Worm (Caenorhabditis elegans): ENCODE measurements around the gene Y17G9B.2.
A peak's percentile ranks its signal among the peaks of the same experiment; 100 is the strongest.
"Not testable (repeated sequence)": the region's sequence is repeated elsewhere in the genome, so short reads cannot be mapped to it uniquely, and the experiment has no call there.

Y17G9B.2 gene

ce11 chrIV:4763844-4764243 lies at the start of gene Y17G9B.2:
Gene Y17G9B.2, plus strand, starts transcription at chrIV:4764144.
- no peak for TF ChIP-seq ama-1 (optimal IDR thresholded peaks at IDR 0.05)
- no peak for TF ChIP-seq unc-3 (GFP tag; conservative IDR thresholded peaks at IDR 0.05)
- TF ChIP-seq unc-3 (tag; optimal IDR thresholded peaks at IDR 0.05), result no peak
- TF ChIP-seq Y22D7AL.16 (tag; optimal IDR thresholded peaks at IDR 0.05), result no peak
- no peak for TF ChIP-seq pha-2 (tag; optimal IDR thresholded peaks at IDR 0.05)

- TF ChIP-seq hlh-15, ttx-3, nhr-232 (tag; optimal IDR thresholded peaks at IDR 0.05): not testable (repeated sequence)
Measured at ce11 chrIV:4715785-4716184, 48.2 kb upstream of the Y17G9B.2 start, which contains the start of gene miro-1. Gene miro-1, minus strand, starts transcription at chrIV:4715807.

ce11 chrIV:4723687-4724086 lies 40.3 kb upstream of the Y17G9B.2 start:
- TF ChIP-seq nfya-1 (tag; optimal IDR thresholded peaks at IDR 0.05), result peak; percentile 53
- no peak for TF ChIP-seq lim-6 (tag; optimal IDR thresholded peaks at IDR 0.05)

ce11 chrIV:4724562-4724961 lies 39.4 kb upstream of the Y17G9B.2 start, which contains the start of gene K08F11.1:
Gene K08F11.1, plus strand, starts transcription at chrIV:4724862.
- TF ChIP-seq ceh-24 (tag; optimal IDR thresholded peaks at IDR 0.05), result no peak
- TF ChIP-seq elt-4 (tag; optimal IDR thresholded peaks at IDR 0.05), result no peak
- peak; percentile 4 for TF ChIP-seq nfya-1 (tag; optimal IDR thresholded peaks at IDR 0.05)
- no peak for TF ChIP-seq ahr-1 (tag; optimal IDR thresholded peaks at IDR 0.05)
- TF ChIP-seq ztf-16 (tag; optimal IDR thresholded peaks at IDR 0.05), result no peak
- TF ChIP-seq pha-2 (tag; optimal IDR thresholded peaks at IDR 0.05), result no peak

- TF ChIP-seq nfya-1 (tag; optimal IDR thresholded peaks at IDR 0.05) (peak; percentile 47), ref-2 (tag; optimal IDR thresholded peaks at IDR 0.05) (peak; percentile 96), ceh-45 (GFP tag; IDR thresholded peaks at IDR 0.05) (peak; percentile 43; the same call in 1 of the 2 replicates), sox-2 (GFP tag; IDR thresholded peaks at IDR 0.05) (peak; percentile 36; the same call in 1 of the 2 replicates), C08G9.2 (tag; optimal IDR thresholded peaks at IDR 0.05) (peak; percentile 2), unc-3 (tag; optimal IDR thresholded peaks at IDR 0.05) (peak; percentile 46), hlh-8 (tag; optimal IDR thresholded peaks at IDR 0.05) (peak; percentile 40), ceh-14 (tag; optimal IDR thresholded peaks at IDR 0.05) (peak; percentile 73), unc-42 (tag; optimal IDR thresholded peaks at IDR 0.05) (peak; percentile 63), ceh-31 (tag; optimal IDR thresholded peaks at IDR 0.05) (peak; percentile 75), ceh-34 (tag; optimal IDR thresholded peaks at IDR 0.05) (peak; percentile 88), tbx-2 (tag; optimal IDR thresholded peaks at IDR 0.05) (peak; percentile 52), ceh-18 (tag; optimal IDR thresholded peaks at IDR 0.05) (peak; percentile 59), elt-2 (tag; optimal IDR thresholded peaks at IDR 0.05) (peak; percentile 23), ets-4 (tag; optimal IDR thresholded peaks at IDR 0.05) (peak; percentile 28), tbx-7 (tag; optimal IDR thresholded peaks at IDR 0.05) (peak; percentile 32), unc-86 (tag; optimal IDR thresholded peaks at IDR 0.05) (peak; percentile 27)
- TF ChIP-seq unc-3 (GFP tag; conservative IDR thresholded peaks at IDR 0.05), result not testable (repeated sequence)
Measured at ce11 chrIV:4725478-4725920, 38.4 kb upstream of the Y17G9B.2 start.

ce11 chrIV:4727935-4728334 lies 36.0 kb upstream of the Y17G9B.2 start:
- TF ChIP-seq tbx-2 (tag; optimal IDR thresholded peaks at IDR 0.05) (peak; percentile 65), ets-4 (tag; optimal IDR thresholded peaks at IDR 0.05) (peak; percentile 21), ref-2 (tag; optimal IDR thresholded peaks at IDR 0.05) (peak; percentile 83), elt-2 (tag; optimal IDR thresholded peaks at IDR 0.05) (peak; percentile 37), ceh-31 (tag; optimal IDR thresholded peaks at IDR 0.05) (peak; percentile 79), C08G9.2 (tag; optimal IDR thresholded peaks at IDR 0.05) (peak; percentile 55), ceh-45 (GFP tag; IDR thresholded peaks at IDR 0.05) (0 out of 2 replicates have a peak, but pooled peaks have one; percentile 56), ceh-18 (tag; optimal IDR thresholded peaks at IDR 0.05) (peak; percentile 64), F13H6.1 (tag; optimal IDR thresholded peaks at IDR 0.05) (peak; percentile 28), unc-86 (tag; optimal IDR thresholded peaks at IDR 0.05) (peak; percentile 46), ceh-14 (tag; optimal IDR thresholded peaks at IDR 0.05) (peak; percentile 87), ceh-2 (tag; optimal IDR thresholded peaks at IDR 0.05) (peak; percentile 47), madf-2 (tag; optimal IDR thresholded peaks at IDR 0.05) (peak; percentile 24), sox-2 (GFP tag; IDR thresholded peaks at IDR 0.05) (peak; percentile 13; the same call in 1 of the 2 replicates), unc-3 (GFP tag; conservative IDR thresholded peaks at IDR 0.05) (0 out of 2 replicates have a peak, but pooled peaks have one; percentile 36), unc-3 (tag; optimal IDR thresholded peaks at IDR 0.05) (peak; percentile 13), nfya-1 (tag; optimal IDR thresholded peaks at IDR 0.05) (peak; percentile 60), unc-42 (tag; optimal IDR thresholded peaks at IDR 0.05) (peak; percentile 58), ceh-34 (tag; optimal IDR thresholded peaks at IDR 0.05) (peak; percentile 85)

Measured in whole organism, late embryonic.